Worm (Caenorhabditis elegans) whole organism, L1 larva: ENCODE results near the gene W03A5.1.
A peak's percentile ranks its signal among the peaks of the same experiment; 100 is the strongest.

Experiments used
- C04F5.9 ChIP-seq: sonication (generic microtip); optimal IDR thresholded peaks from 2 replicates; lab custom pipeline; 2016; ENCODE audit warnings: missing genetic modification characterization, missing compliant biosample characterization
- C16A3.4 ChIP-seq: fragments of 150-350 bp; optimal IDR thresholded peaks from 2 replicates; lab custom pipeline; 2014; ENCODE audit warnings: missing biosample characterization, missing genetic modification characterization
- F16B12.6 ChIP-seq: fragments of 150-350 bp; optimal IDR thresholded peaks from 2 replicates; lab custom pipeline; 2014; ENCODE audit warnings: missing biosample characterization, missing genetic modification characterization
- aha-1 ChIP-seq: fragments of 150-350 bp; optimal IDR thresholded peaks from 2 replicates; lab custom pipeline; 2014; ENCODE audit warnings: missing biosample characterization, missing genetic modification characterization
- alr-1 ChIP-seq: fragments of 200-800 bp; sonication (Bioruptor generic); optimal IDR thresholded peaks from 2 replicates; lab custom pipeline; 2018; ENCODE audit warnings: borderline replicate concordance, mild to moderate bottlenecking, missing genetic modification characterization, missing compliant biosample characterization
- aly-2 ChIP-seq: fragments of 150-350 bp; optimal IDR thresholded peaks from 2 replicates; lab custom pipeline; 2014; ENCODE audit warnings: missing biosample characterization, missing genetic modification characterization
- blmp-1 ChIP-seq: fragments of 150-350 bp; optimal IDR thresholded peaks from 2 replicates; lab custom pipeline; 2014; ENCODE audit warnings: missing biosample characterization, missing genetic modification characterization
- dpl-1 ChIP-seq, 3 experiments: fragments of 150-350 bp in 2 of 3; sonication (generic microtip) in 1 of 3; optimal IDR thresholded peaks; 2 replicates each; lab custom pipeline; 2014 to 2017; ENCODE audit warnings: missing biosample characterization in 3 of 3, missing genetic modification characterization in 3 of 3, missing genetic modification reagents in 3 of 3
- dsc-1 ChIP-seq: sonication (generic microtip); optimal IDR thresholded peaks from 2 replicates; lab custom pipeline; 2016; ENCODE audit warnings: mild to moderate bottlenecking, missing genetic modification characterization, missing compliant biosample characterization
- efl-1 ChIP-seq, 4 experiments: fragments of 150-350 bp; optimal IDR thresholded peaks in 3 of 4; peaks in 1 of 4; 1 replicate in 1 of 4; 2 replicates in 3 of 4; lab custom pipeline; 2014; ENCODE audit warnings: missing biosample characterization in 2 of 4, missing genetic modification characterization in 2 of 4, missing genetic modification reagents in 2 of 4
- efl-3 ChIP-seq: fragments of 200-800 bp; sonication (Bioruptor generic); optimal IDR thresholded peaks from 2 replicates; lab custom pipeline; 2018; ENCODE audit warnings: mild to moderate bottlenecking, missing genetic modification characterization, missing compliant biosample characterization
- egl-27 ChIP-seq, 2 experiments: fragments of 150-350 bp in 1 of 2; sonication (generic microtip); optimal IDR thresholded peaks; 3 replicates each; lab custom pipeline; 2017 to 2018; ENCODE audit warnings: missing biosample characterization in 2 of 2, missing genetic modification characterization in 2 of 2, missing genetic modification reagents in 2 of 2
- elt-2 ChIP-seq: sonication (generic microtip); optimal IDR thresholded peaks from 2 replicates; lab custom pipeline; 2016; ENCODE audit warnings: missing genetic modification characterization, mild to moderate bottlenecking, inconsistent platforms, missing compliant biosample characterization, missing genetic modification reagents
- fkh-4 ChIP-seq: sonication (generic microtip); optimal IDR thresholded peaks from 2 replicates; lab custom pipeline; 2016; ENCODE audit warnings: missing compliant biosample characterization, missing genetic modification characterization, borderline replicate concordance
- fkh-8 ChIP-seq: sonication (generic microtip); optimal IDR thresholded peaks from 2 replicates; lab custom pipeline; 2016; ENCODE audit warnings: mild to moderate bottlenecking, missing genetic modification characterization, missing compliant biosample characterization
- fos-1 ChIP-seq: fragments of 150-350 bp; optimal IDR thresholded peaks from 2 replicates; lab custom pipeline; 2014; ENCODE audit warnings: missing biosample characterization, missing genetic modification characterization
- grh-1 ChIP-seq: fragments of 200-800 bp; sonication (Bioruptor generic); IDR thresholded peaks from 2 replicates; pipeline ENCODE4 v1.3.6; 2022; ENCODE audit warnings: missing genetic modification reagents, missing genetic modification characterization, missing compliant biosample characterization
- irx-1 ChIP-seq: sonication (generic microtip); optimal IDR thresholded peaks from 2 replicates; lab custom pipeline; 2016; ENCODE audit warnings: missing genetic modification characterization, missing compliant biosample characterization
- lin-13 ChIP-seq: fragments of 150-350 bp; optimal IDR thresholded peaks from 2 replicates; lab custom pipeline; 2014; ENCODE audit warnings: missing biosample characterization, missing genetic modification reagents, missing genetic modification characterization
- lin-14 ChIP-seq: fragments of 200-800 bp; sonication (Bioruptor generic); optimal IDR thresholded peaks from 2 replicates; lab custom pipeline; 2018; ENCODE audit warnings: mild to moderate bottlenecking, missing genetic modification characterization, moderate library complexity, missing compliant biosample characterization
- lin-35 ChIP-seq, 2 experiments: fragments of 150-350 bp; optimal IDR thresholded peaks; 2 replicates each; lab custom pipeline; 2014; ENCODE audit warnings: missing biosample characterization in 2 of 2, missing genetic modification characterization in 2 of 2, missing genetic modification reagents in 2 of 2
- lsy-2 ChIP-seq, 2 experiments: fragments of 150-350 bp; optimal IDR thresholded peaks; 2 replicates each; lab custom pipeline; 2014; ENCODE audit warnings: missing biosample characterization in 2 of 2, missing genetic modification characterization in 2 of 2
- mep-1 ChIP-seq: fragments of 150-350 bp; optimal IDR thresholded peaks from 2 replicates; lab custom pipeline; 2014; ENCODE audit warnings: missing biosample characterization, missing genetic modification characterization
- nhr-11 ChIP-seq: fragments of 150-350 bp; optimal IDR thresholded peaks from 2 replicates; lab custom pipeline; 2014; ENCODE audit warnings: missing biosample characterization, missing genetic modification characterization
- nhr-19 ChIP-seq: fragments of 200-800 bp; sonication (Bioruptor generic); conservative IDR thresholded peaks from 2 replicates; pipeline ENCODE4 v1.3.6; 2022; ENCODE audit warnings: missing genetic modification characterization, missing compliant biosample characterization
- nhr-20 ChIP-seq: sonication (generic microtip); optimal IDR thresholded peaks from 2 replicates; lab custom pipeline; 2016; ENCODE audit warnings: mild to moderate bottlenecking, missing genetic modification characterization, missing compliant biosample characterization
- nhr-47 ChIP-seq: sonication (generic microtip); optimal IDR thresholded peaks from 2 replicates; lab custom pipeline; 2016; ENCODE audit warnings: mild to moderate bottlenecking, missing genetic modification characterization, moderate library complexity, missing compliant biosample characterization
- nhr-71 ChIP-seq: sonication (generic microtip); optimal IDR thresholded peaks from 2 replicates; lab custom pipeline; 2016; ENCODE audit warnings: mild to moderate bottlenecking, missing genetic modification characterization, moderate library complexity, missing compliant biosample characterization
- nhr-77 ChIP-seq: fragments of 150-350 bp; optimal IDR thresholded peaks from 2 replicates; lab custom pipeline; 2014; ENCODE audit warnings: missing biosample characterization, missing genetic modification characterization
- nhr-84 ChIP-seq: sonication (generic microtip); optimal IDR thresholded peaks from 2 replicates; lab custom pipeline; 2017; ENCODE audit warnings: missing biosample characterization, missing genetic modification characterization
- nhr-90 ChIP-seq: sonication (generic microtip); optimal IDR thresholded peaks from 2 replicates; lab custom pipeline; 2016; ENCODE audit warnings: mild to moderate bottlenecking, missing genetic modification characterization, missing compliant biosample characterization; ENCODE audit not compliant: poor library complexity
- pag-3 ChIP-seq: sonication (generic microtip); optimal IDR thresholded peaks from 2 replicates; lab custom pipeline; 2017; ENCODE audit warnings: missing genetic modification characterization, mild to moderate bottlenecking, missing compliant biosample characterization, antibody characterized with exemption, borderline replicate concordance; ENCODE audit not compliant: insufficient read depth
- pqm-1 ChIP-seq: sonication (generic microtip); optimal IDR thresholded peaks from 3 replicates; lab custom pipeline; 2017; ENCODE audit warnings: missing biosample characterization, missing genetic modification characterization
- rnt-1 ChIP-seq: sonication (generic microtip); optimal IDR thresholded peaks from 2 replicates; lab custom pipeline; 2016; ENCODE audit warnings: mild to moderate bottlenecking, missing genetic modification characterization, moderate library complexity, missing compliant biosample characterization
- sptf-1 ChIP-seq: fragments of 150-350 bp; optimal IDR thresholded peaks from 2 replicates; lab custom pipeline; 2014; ENCODE audit warnings: missing biosample characterization, missing genetic modification characterization
- sup-37 ChIP-seq: fragments of 200-800 bp; sonication (Bioruptor generic); optimal IDR thresholded peaks from 2 replicates; lab custom pipeline; 2018; ENCODE audit warnings: mild to moderate bottlenecking, missing genetic modification characterization, missing compliant biosample characterization
- swsn-7 ChIP-seq: sonication (generic microtip); optimal IDR thresholded peaks from 2 replicates; lab custom pipeline; 2016; ENCODE audit warnings: missing genetic modification characterization, missing compliant biosample characterization
- tlp-1 ChIP-seq: fragments of 150-350 bp; optimal IDR thresholded peaks from 2 replicates; lab custom pipeline; 2014; ENCODE audit warnings: missing biosample characterization, missing genetic modification characterization
- unc-130 ChIP-seq: fragments of 150-350 bp; optimal IDR thresholded peaks from 2 replicates; lab custom pipeline; 2017; ENCODE audit warnings: missing biosample characterization, missing genetic modification characterization, inconsistent platforms
- unc-98 ChIP-seq: fragments of 200-800 bp; sonication (Bioruptor generic); IDR thresholded peaks from 2 replicates; pipeline ENCODE4 v1.3.6; 2022; ENCODE audit warnings: missing genetic modification characterization, missing compliant biosample characterization
- vab-15 ChIP-seq: sonication (generic microtip); optimal IDR thresholded peaks from 2 replicates; lab custom pipeline; 2017; ENCODE audit warnings: missing genotype, mild to moderate bottlenecking, missing genetic modification characterization, missing compliant biosample characterization
- zag-1 ChIP-seq: fragments of 150-350 bp; optimal IDR thresholded peaks from 2 replicates; lab custom pipeline; 2014; ENCODE audit warnings: missing biosample characterization, missing genetic modification characterization
- ztf-11 ChIP-seq, 2 experiments: sonication (generic microtip); optimal IDR thresholded peaks; 2 replicates each; lab custom pipeline; 2016 to 2017; ENCODE audit warnings: missing genetic modification characterization in 2 of 2, missing biosample characterization in 1 of 2, missing compliant biosample characterization in 1 of 2
- ztf-4 ChIP-seq: fragments of 150-350 bp; optimal IDR thresholded peaks from 2 replicates; lab custom pipeline; 2014; ENCODE audit warnings: missing biosample characterization, missing genetic modification characterization

W03A5.1 gene

DNA sequence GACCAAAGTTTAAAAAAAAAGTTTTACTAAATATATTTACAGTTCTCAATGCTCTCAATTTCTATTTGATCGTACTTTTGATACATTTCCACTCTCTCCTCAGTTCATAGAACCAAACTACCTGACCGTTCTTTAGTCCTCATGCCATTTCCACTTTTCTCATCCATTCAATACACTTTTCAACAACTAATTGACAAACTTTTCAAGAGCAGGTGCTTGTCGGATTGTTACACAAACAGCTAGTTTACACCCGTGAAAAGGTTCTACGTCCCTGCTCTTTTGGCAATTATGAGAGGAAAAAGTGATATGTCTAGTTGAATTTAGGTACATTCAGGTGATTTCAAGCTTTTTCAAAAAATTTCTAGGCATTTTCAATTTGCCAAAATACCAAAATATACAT is 10.2 kb downstream of the W03A5.1 start:
- TF ChIP-seq rnt-1 (tag; lab: Kevin White, UChicago) (peak; percentile 43), pag-3 (tag; lab: Kevin White, UChicago) (peak; percentile 59), dsc-1 (no peak), efl-3 (GFP tag; lab: Kevin White, UChicago) (no peak), lin-14 (peak; percentile 58), lsy-2 (tag; optimal IDR thresholded peaks at IDR 0.05; lab: Kevin White, UChicago) (peak in 1 of 2 experiments; percentile 31), lin-35 (GFP tag; optimal IDR thresholded peaks at IDR 0.05; lab: Kevin White, UChicago) (peak in 1 of 2 experiments; percentile 4), nhr-71 (tag; lab: Kevin White, UChicago) (peak; percentile 36), nhr-19 (GFP tag; lab: Robert Waterston, UW) (peak; percentile 51)
- TF ChIP-seq, all 84 proteins: peak for 7

DNA sequence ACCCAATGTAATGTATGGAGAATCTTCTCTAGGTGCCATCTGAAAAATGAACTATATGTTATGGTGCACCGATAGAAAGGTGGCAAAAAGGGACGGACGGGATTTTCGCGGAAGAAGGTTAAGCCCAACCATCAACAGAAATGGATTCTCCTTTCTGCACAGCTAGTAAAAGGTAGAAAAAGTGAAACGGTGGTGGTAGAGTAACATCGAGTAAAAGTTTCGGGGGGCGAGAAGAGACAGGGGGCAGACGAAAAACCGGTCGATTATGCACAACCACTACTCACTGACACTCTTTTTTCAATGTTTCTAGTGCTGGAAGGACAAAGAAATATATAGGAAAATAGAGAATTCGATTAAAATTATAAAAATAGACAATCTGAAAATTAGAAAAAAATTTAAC is 11.8 kb downstream of the W03A5.1 start:
- TF ChIP-seq fkh-8 (no peak), sup-37 (GFP tag; lab: Kevin White, UChicago) (no peak), blmp-1 (tag; lab: Kevin White, UChicago) (peak; percentile 66), fkh-4 (tag; lab: Kevin White, UChicago) (no peak), C04F5.9 (tag; lab: Kevin White, UChicago) (no peak), sptf-1 (tag; lab: Kevin White, UChicago) (no peak), pqm-1 (tag; lab: Kevin White, UChicago) (no peak)

DNA sequence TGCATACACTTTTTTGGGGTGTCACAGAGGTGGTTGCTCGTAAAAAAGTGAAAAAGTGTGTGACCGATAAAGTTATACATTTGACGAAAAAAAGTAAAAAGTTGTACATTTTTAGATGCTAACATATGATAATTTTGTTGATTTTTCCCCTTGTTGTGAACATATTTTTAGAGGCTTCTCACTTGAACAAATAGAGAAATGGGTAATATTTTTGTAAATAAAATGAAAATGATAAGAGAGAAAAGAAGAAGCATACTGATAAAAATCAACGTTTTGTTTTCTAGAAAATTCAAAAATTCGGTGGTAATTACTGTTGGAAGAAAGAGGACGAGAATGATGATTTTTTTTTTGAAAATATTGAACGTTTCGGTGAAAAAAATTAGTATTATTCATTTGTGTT is 12.6 kb downstream of the W03A5.1 start:
- TF ChIP-seq nhr-71 (tag; lab: Kevin White, UChicago), result no peak
- no peak for TF ChIP-seq irx-1 (tag; lab: Kevin White, UChicago)
- no peak for TF ChIP-seq ztf-4 (tag; lab: Kevin White, UChicago)
- TF ChIP-seq F16B12.6 (tag; lab: Kevin White, UChicago), result no peak
- TF ChIP-seq egl-27 (tag; optimal IDR thresholded peaks at IDR 0.05; lab: Kevin White, UChicago), result no peak
- no peak for TF ChIP-seq vab-15 (tag; lab: Kevin White, UChicago)
- no peak for TF ChIP-seq nhr-11 (tag; lab: Kevin White, UChicago)
- TF ChIP-seq C04F5.9 (tag; lab: Kevin White, UChicago), result no peak
- TF ChIP-seq nhr-84 (tag; lab: Kevin White, UChicago), result no peak
- TF ChIP-seq dsc-1, result no peak
- TF ChIP-seq elt-2 (tag; lab: Kevin White, UChicago), result peak; percentile 50
- TF ChIP-seq tlp-1 (tag; lab: Kevin White, UChicago), result no peak
- TF ChIP-seq fkh-4 (tag; lab: Kevin White, UChicago), result no peak
- no peak for TF ChIP-seq efl-1 (optimal IDR thresholded peaks at IDR 0.05; lab: Kevin White, UChicago)
- TF ChIP-seq efl-1 (GFP tag; optimal IDR thresholded peaks at IDR 0.05 in 1 of 2; lab: Kevin White, UChicago), result peak in 1 of 2 experiments; percentile 28
- TF ChIP-seq pqm-1 (tag; lab: Kevin White, UChicago), result no peak
- TF ChIP-seq lin-35 (GFP tag; optimal IDR thresholded peaks at IDR 0.05; lab: Kevin White, UChicago), result peak in 1 of 2 experiments; percentile 23

DNA sequence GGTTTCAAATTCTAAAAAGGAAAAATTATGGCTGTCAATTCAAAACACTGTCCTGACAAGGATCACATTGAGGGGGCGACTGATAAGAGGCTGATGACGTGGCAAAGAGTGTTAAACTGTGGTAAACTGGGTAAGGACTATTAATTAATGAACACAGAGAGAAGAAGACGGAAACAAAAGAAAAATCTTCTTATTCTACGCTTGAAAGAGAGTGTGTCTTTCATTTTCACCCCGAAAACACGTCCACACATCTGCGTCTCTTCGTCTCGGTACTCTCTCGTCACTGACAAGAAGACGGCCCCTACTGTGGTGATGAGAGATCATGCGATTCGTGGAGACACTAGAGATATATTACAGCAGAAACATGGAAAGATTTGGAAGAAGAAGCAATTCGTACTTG is 13.7 kb downstream of the W03A5.1 start:
- TF ChIP-seq mep-1 (tag; lab: Kevin White, UChicago), result no peak
- TF ChIP-seq C16A3.4 (tag; lab: Kevin White, UChicago), result no peak
- peak in 1 of 2 experiments; percentile 21 for TF ChIP-seq lin-35 (GFP tag; optimal IDR thresholded peaks at IDR 0.05; lab: Kevin White, UChicago)
- TF ChIP-seq fos-1, result no peak
- peak; percentile 10 for TF ChIP-seq nhr-90 (tag; lab: Kevin White, UChicago)
- no peak for TF ChIP-seq tlp-1 (tag; lab: Kevin White, UChicago)
- no peak for TF ChIP-seq alr-1
- TF ChIP-seq unc-130 (tag; lab: Kevin White, UChicago), result no peak
- no peak for TF ChIP-seq aly-2 (tag; lab: Kevin White, UChicago)
- peak in 1 of 3 experiments; percentile 4 for TF ChIP-seq dpl-1 (GFP tag; optimal IDR thresholded peaks at IDR 0.05; lab: Kevin White, UChicago)
- TF ChIP-seq F16B12.6 (tag; lab: Kevin White, UChicago), result no peak
- peak in 1 of 2 experiments; percentile 36 for TF ChIP-seq lsy-2 (tag; optimal IDR thresholded peaks at IDR 0.05; lab: Kevin White, UChicago)
- no peak for TF ChIP-seq lin-13 (GFP tag; lab: Kevin White, UChicago)
- no peak for TF ChIP-seq grh-1 (GFP tag; lab: Robert Waterston, UW)
- no peak for TF ChIP-seq ztf-11 (tag; optimal IDR thresholded peaks at IDR 0.05; lab: Kevin White, UChicago)
- TF ChIP-seq pqm-1 (tag; lab: Kevin White, UChicago), result no peak
- no peak for TF ChIP-seq unc-98
- TF ChIP-seq nhr-47 (tag; lab: Kevin White, UChicago), result no peak
- TF ChIP-seq zag-1 (tag; lab: Kevin White, UChicago), result no peak
- TF ChIP-seq nhr-77 (tag; lab: Kevin White, UChicago), result no peak
- no peak for TF ChIP-seq sptf-1 (tag; lab: Kevin White, UChicago)
- no peak for TF ChIP-seq swsn-7 (tag; lab: Kevin White, UChicago)
- TF ChIP-seq nhr-20 (tag; lab: Kevin White, UChicago), result peak; percentile 22
- TF ChIP-seq aha-1 (tag; lab: Kevin White, UChicago), result no peak
- TF ChIP-seq efl-1 (optimal IDR thresholded peaks at IDR 0.05; lab: Kevin White, UChicago), result peak in 1 of 2 experiments; percentile 16
- TF ChIP-seq efl-1 (GFP tag; optimal IDR thresholded peaks at IDR 0.05 in 1 of 2; lab: Kevin White, UChicago), result no peak
- no peak for TF ChIP-seq efl-3 (GFP tag; lab: Kevin White, UChicago)
